Fruit fly (Drosophila melanogaster) whole organism, pupa: ENCODE measurements around the gene CG42728.

ENCODE experiments used
- CG17806 ChIP-seq: fragments of 200-800 bp; sonication (Bioruptor generic); optimal IDR thresholded peaks from 2 replicates; lab custom pipeline; 2018; ENCODE audit warnings: missing biosample characterization, mild to moderate bottlenecking, missing genetic modification characterization, moderate library complexity
- CG4496 ChIP-seq: fragments of 200-800 bp; sonication (Bioruptor generic); IDR thresholded peaks from 3 replicates; pipeline ENCODE4 v1.3.6; 2022; ENCODE audit warnings: missing biosample characterization, missing genetic modification characterization
- CG8301 ChIP-seq: fragments of 200-800 bp; sonication (Bioruptor generic); optimal IDR thresholded peaks from 2 replicates; lab custom pipeline; 2018; ENCODE audit warnings: missing biosample characterization, mild to moderate bottlenecking, missing genetic modification characterization
- CG9948 ChIP-seq: fragments of 200-800 bp; sonication (Bioruptor generic); optimal IDR thresholded peaks from 2 replicates; lab custom pipeline; 2018; ENCODE audit warnings: missing biosample characterization, mild to moderate bottlenecking, missing genetic modification characterization, moderate library complexity
- EcR ChIP-seq: fragments of 200-800 bp; sonication (Bioruptor generic); optimal IDR thresholded peaks from 3 replicates; lab custom pipeline; 2019; ENCODE audit warnings: missing biosample characterization, missing genetic modification characterization, mild to moderate bottlenecking, moderate library complexity, missing genetic modification reagents
- Ets98B ChIP-seq: fragments of 200-800 bp; sonication (Bioruptor generic); IDR thresholded peaks from 2 replicates; pipeline ENCODE4 v1.3.6; 2022; ENCODE audit warnings: missing biosample characterization, missing genetic modification characterization
- Pif1A ChIP-seq: fragments of 200-800 bp; sonication (Bioruptor generic); optimal IDR thresholded peaks from 3 replicates; lab custom pipeline; 2016; ENCODE audit warnings: missing biosample characterization, missing genetic modification characterization
- Pif1B ChIP-seq: fragments of 200-800 bp; sonication (Bioruptor generic); optimal IDR thresholded peaks from 3 replicates; lab custom pipeline; 2016; ENCODE audit warnings: missing biosample characterization, missing genetic modification characterization
- fd96Ca ChIP-seq: fragments of 200-800 bp; sonication (Bioruptor generic); IDR thresholded peaks from 3 replicates; pipeline ENCODE4 v1.3.6; 2022; ENCODE audit warnings: missing biosample characterization, missing genetic modification characterization

- TF ChIP-seq CG9948 (tag; lab: Kevin White, UChicago) (no peak), EcR (GFP tag; lab: Kevin White, UChicago) (no peak), Pif1A (GFP tag; lab: Kevin White, UChicago) (no peak), fd96Ca (no peak), CG4496 (GFP tag; lab: Robert Waterston, UW) (no peak), Pif1B (GFP tag; lab: Kevin White, UChicago) (no peak), Ets98B (no peak), CG17806 (no peak), CG8301 (tag; lab: Kevin White, UChicago) (no peak)
Observed at dm6 chr3L:15528096-15528495, at the start of gene CG42728.
